Fruit fly (Drosophila melanogaster): ENCODE measurements around the gene CG6574.

Gene CG6574

DNA sequence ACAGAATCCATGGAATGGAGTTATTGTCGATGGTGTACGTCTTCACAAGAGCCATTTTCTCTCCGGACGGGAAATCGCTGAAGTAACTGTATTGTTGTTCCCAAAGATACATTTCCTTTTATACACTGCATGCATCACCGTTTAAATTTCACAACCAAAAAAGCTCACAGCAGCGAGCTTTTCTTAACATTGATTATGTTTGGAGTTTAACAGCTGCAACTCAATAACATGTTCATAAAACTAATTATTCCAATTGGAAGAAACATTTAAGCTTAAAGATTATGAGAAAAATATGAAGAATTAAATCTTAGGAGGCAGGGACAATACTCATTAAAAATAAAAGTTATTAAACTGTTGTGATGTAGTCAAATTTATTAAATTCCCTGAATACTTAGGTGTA lies 16.4 kb upstream of the CG6574 start, which contains the start of gene CG14695:
CG14695 (minus strand) TSS at position 101 of the 400 bp plus-strand sequence.
- TF ChIP-seq pan (optimal IDR thresholded peaks at IDR 0.05), result no peak
- TF ChIP-seq psq (optimal IDR thresholded peaks at IDR 0.05), result no peak
- TF ChIP-seq usp (GFP tag; optimal IDR thresholded peaks at IDR 0.05), result no peak

DNA sequence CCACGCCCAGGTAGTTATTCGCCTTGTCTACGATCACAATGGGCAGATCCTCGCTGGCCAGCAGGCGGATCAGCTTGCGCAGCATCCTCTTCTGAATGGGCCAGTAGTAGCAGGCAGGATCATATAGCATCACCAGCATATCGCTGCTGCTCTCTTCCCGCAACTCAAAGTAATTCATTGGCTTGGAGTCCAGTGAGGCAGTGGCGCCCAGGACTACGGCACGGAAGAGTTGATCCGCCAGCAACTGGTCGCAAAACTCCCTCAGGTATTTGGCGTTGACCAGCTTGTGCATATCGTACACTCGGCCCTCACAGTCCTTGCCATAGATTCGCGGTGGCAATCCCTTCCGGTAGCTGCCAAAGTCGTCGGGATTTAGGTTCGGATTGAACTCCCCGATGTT lies 15.8 kb upstream of the CG6574 start:
- TF ChIP-seq usp (GFP tag; optimal IDR thresholded peaks at IDR 0.05) (no peak), psq (optimal IDR thresholded peaks at IDR 0.05) (no peak), Dll (optimal IDR thresholded peaks at IDR 0.05) (no peak), pan (optimal IDR thresholded peaks at IDR 0.05) (no peak), CG8478 (optimal IDR thresholded peaks at IDR 0.05) (no peak), EcR (GFP tag; optimal IDR thresholded peaks at IDR 0.05) (no peak)

DNA sequence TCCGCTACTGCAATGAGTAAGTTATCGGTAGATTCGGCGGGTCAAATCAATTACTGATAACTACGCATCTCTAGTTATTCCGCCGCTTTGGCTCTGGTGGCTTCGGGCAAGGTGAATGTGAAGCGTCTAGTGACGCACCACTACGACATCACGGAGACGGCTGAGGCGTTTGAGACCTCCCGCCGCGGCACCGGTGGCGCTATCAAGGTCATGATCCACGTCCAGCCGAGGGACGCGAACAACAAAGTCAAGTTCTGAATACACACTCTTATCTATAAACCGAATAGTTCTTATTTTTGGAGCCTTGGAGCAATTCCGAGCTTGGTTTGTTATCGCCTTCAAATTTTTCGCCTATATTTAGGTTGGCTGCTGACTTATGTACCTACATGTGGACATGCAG lies 15.0 kb upstream of the CG6574 start:
- TF ChIP-seq EcR (GFP tag; optimal IDR thresholded peaks at IDR 0.05) (no peak), pan (optimal IDR thresholded peaks at IDR 0.05) (no peak), CG8478 (optimal IDR thresholded peaks at IDR 0.05) (no peak), usp (GFP tag; optimal IDR thresholded peaks at IDR 0.05) (no peak), Dll (optimal IDR thresholded peaks at IDR 0.05) (no peak), psq (optimal IDR thresholded peaks at IDR 0.05) (no peak)

dm6 chr3R:10875515-10876434 lies 13.0 kb upstream of the CG6574 start, which contains the start of gene Sodh2:
TSS of gene Sodh2 (plus strand) at chr3R:10876384.
- no peak for TF ChIP-seq psq (optimal IDR thresholded peaks at IDR 0.05)
- TF ChIP-seq EcR (GFP tag; optimal IDR thresholded peaks at IDR 0.05), result no peak
- TF ChIP-seq pan (optimal IDR thresholded peaks at IDR 0.05), result no peak
- TF ChIP-seq CG8478 (optimal IDR thresholded peaks at IDR 0.05), result no peak
- no peak for TF ChIP-seq Dll (optimal IDR thresholded peaks at IDR 0.05)
- no peak for TF ChIP-seq usp (GFP tag; optimal IDR thresholded peaks at IDR 0.05)

dm6 chr3R:10872820-10873219 lies 10.0 kb upstream of the CG6574 start, which contains the start of gene CG4596:
TSS of gene CG4596 (plus strand) at chr3R:10873038.
- TF ChIP-seq psq (optimal IDR thresholded peaks at IDR 0.05) (no peak), Dll (optimal IDR thresholded peaks at IDR 0.05) (no peak), pan (optimal IDR thresholded peaks at IDR 0.05) (no peak), CG8478 (optimal IDR thresholded peaks at IDR 0.05) (no peak)

dm6 chr3R:10872148-10872783 lies 9.5 kb upstream of the CG6574 start, which contains the start of gene Fdh:
TSS of gene Fdh (minus strand) at chr3R:10872381.
- TF ChIP-seq pan (optimal IDR thresholded peaks at IDR 0.05), result no peak
- TF ChIP-seq CG8478 (optimal IDR thresholded peaks at IDR 0.05), result no peak
- no peak for TF ChIP-seq psq (optimal IDR thresholded peaks at IDR 0.05)
- TF ChIP-seq usp (GFP tag; optimal IDR thresholded peaks at IDR 0.05), result no peak
- no peak for TF ChIP-seq Dll (optimal IDR thresholded peaks at IDR 0.05)
- no peak for TF ChIP-seq EcR (GFP tag; optimal IDR thresholded peaks at IDR 0.05)

dm6 chr3R:10870561-10870960 lies 7.8 kb upstream of the CG6574 start:
- TF ChIP-seq CG8478 (optimal IDR thresholded peaks at IDR 0.05) (no peak), EcR (GFP tag; optimal IDR thresholded peaks at IDR 0.05) (no peak), pan (optimal IDR thresholded peaks at IDR 0.05) (no peak), psq (optimal IDR thresholded peaks at IDR 0.05) (no peak), Dll (optimal IDR thresholded peaks at IDR 0.05) (no peak), usp (GFP tag; optimal IDR thresholded peaks at IDR 0.05) (no peak)

dm6 chr3R:10868427-10868962 lies 5.7 kb upstream of the CG6574 start, which contains the start of the genes SelR and Tsp86D:
TSS of gene SelR (minus strand) at chr3R:10868642.
TSS of gene Tsp86D (plus strand) at chr3R:10868708.
- TF ChIP-seq Dll (optimal IDR thresholded peaks at IDR 0.05) (no peak), CG8478 (optimal IDR thresholded peaks at IDR 0.05) (no peak), usp (GFP tag; optimal IDR thresholded peaks at IDR 0.05) (no peak), pan (optimal IDR thresholded peaks at IDR 0.05) (no peak), EcR (GFP tag; optimal IDR thresholded peaks at IDR 0.05) (no peak), psq (optimal IDR thresholded peaks at IDR 0.05) (no peak)

- no peak for TF ChIP-seq CG8478 (optimal IDR thresholded peaks at IDR 0.05)
Measured at dm6 chr3R:10863956-10864355, 1.2 kb upstream of the CG6574 start.

DNA sequence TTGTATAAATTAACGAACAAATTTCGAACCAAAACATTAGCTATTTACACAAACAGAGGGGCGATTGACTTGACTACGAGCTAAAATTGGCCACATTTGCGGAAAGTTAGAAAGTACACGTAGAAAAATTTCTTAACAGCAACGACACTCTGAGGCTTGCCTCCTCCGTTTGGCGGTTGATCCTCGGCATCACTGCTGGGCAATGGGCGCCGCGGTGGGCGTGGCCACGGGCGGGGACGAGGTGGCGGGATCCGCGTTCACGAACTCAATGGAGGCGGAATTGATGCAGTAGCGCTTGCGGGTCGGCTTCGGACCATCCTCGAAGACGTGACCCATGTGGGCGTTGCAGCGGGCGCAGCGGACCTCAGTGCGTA lies 645 bp upstream of the CG6574 start:
- TF ChIP-seq pan (optimal IDR thresholded peaks at IDR 0.05), result no peak
- no peak for TF ChIP-seq psq (optimal IDR thresholded peaks at IDR 0.05)
- no peak for TF ChIP-seq CG8478 (optimal IDR thresholded peaks at IDR 0.05)
- no peak for TF ChIP-seq usp (GFP tag; optimal IDR thresholded peaks at IDR 0.05)

DNA sequence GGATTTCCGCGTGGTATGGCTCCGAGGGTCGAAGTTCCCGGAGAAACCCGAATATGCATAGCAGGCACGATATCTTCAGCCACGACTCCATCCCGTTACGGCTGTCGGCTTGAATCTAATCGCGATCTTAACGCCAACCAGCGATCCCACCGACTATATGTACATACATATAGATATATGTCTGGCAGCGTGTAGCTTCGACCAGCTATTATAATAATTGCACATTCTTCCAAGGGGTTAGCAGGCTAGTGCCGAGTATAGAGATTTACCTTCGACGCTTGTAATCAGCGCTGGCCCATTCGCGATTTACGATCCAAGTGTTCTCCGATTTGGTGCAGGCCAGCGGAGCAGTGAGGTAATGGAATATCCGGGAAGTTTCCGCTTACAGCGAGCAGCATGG lies 3.1 kb downstream of the CG6574 start, which contains the start of gene CG14694:
CG14694 (minus strand) TSS at position 101 of the 400 bp plus-strand sequence.
- TF ChIP-seq pan (optimal IDR thresholded peaks at IDR 0.05), result no peak
- no peak for TF ChIP-seq CG8478 (optimal IDR thresholded peaks at IDR 0.05)
- no peak for TF ChIP-seq EcR (GFP tag; optimal IDR thresholded peaks at IDR 0.05)
- no peak for TF ChIP-seq usp (GFP tag; optimal IDR thresholded peaks at IDR 0.05)
- TF ChIP-seq psq (optimal IDR thresholded peaks at IDR 0.05), result no peak

DNA sequence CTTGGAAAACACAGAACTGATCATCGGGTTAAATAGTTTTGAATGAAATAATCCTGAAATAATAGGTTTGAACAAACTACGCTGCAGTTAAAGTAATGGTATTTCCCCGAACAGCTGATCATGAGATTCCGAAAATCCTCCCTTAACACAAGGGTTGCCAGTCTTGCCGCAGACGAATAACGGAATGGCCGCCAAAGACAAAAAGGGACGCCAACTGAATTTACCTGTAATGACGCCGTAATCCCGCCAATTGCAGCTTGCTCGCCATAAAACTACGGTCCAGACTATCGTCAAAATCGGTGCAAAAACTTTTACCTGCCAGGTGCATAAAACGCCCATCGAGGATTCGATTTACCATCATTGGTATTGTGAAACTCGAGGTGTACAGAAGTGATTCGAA lies 6.2 kb downstream of the CG6574 start, which contains the start of gene CG4570:
CG4570 (plus strand) TSS at position 190 of the 400 bp plus-strand sequence.
- TF ChIP-seq usp (GFP tag; optimal IDR thresholded peaks at IDR 0.05) (no peak), CG8478 (optimal IDR thresholded peaks at IDR 0.05) (no peak), pan (optimal IDR thresholded peaks at IDR 0.05) (no peak), psq (optimal IDR thresholded peaks at IDR 0.05) (no peak), EcR (GFP tag; optimal IDR thresholded peaks at IDR 0.05) (no peak), Dll (optimal IDR thresholded peaks at IDR 0.05) (no peak)
